Worm (Caenorhabditis elegans) whole organism, midembryonic: ENCODE measurements around the gene prmn-1.
A peak's percentile ranks its signal among the peaks of the same experiment; 100 is the strongest.

Source experiments
- T22C8.4 ChIP-seq: fragments of 200-800 bp; sonication (Bioruptor generic); IDR thresholded peaks from 2 replicates; pipeline ENCODE4 v1.3.6; 2022; ENCODE audit warnings: missing genetic modification characterization, missing compliant biosample characterization
- cog-1 ChIP-seq: sonication (generic microtip); optimal IDR thresholded peaks from 2 replicates; lab custom pipeline; 2016; ENCODE audit warnings: missing genetic modification characterization, missing compliant biosample characterization
- flt-1 ChIP-seq: fragments of 200-800 bp; sonication (Bioruptor generic); IDR thresholded peaks from 2 replicates; pipeline ENCODE4 v1.3.6; 2022; ENCODE audit warnings: missing genetic modification characterization, missing compliant biosample characterization
- klf-2 ChIP-seq: fragments of 200-800 bp; sonication (Bioruptor generic); conservative IDR thresholded peaks from 2 replicates; pipeline ENCODE4 v1.3.6; 2022; ENCODE audit warnings: missing genetic modification reagents, missing genetic modification characterization, missing compliant biosample characterization
- med-1 ChIP-seq: sonication (generic microtip); optimal IDR thresholded peaks from 2 replicates; lab custom pipeline; 2017; ENCODE audit warnings: missing genetic modification characterization, mild to moderate bottlenecking, missing compliant biosample characterization, antibody characterized with exemption, missing genetic modification reagents; ENCODE audit not compliant: insufficient read depth
- ref-1 ChIP-seq: fragments of 200-800 bp; sonication (Bioruptor generic); conservative IDR thresholded peaks from 2 replicates; pipeline ENCODE4 v1.3.6; 2022; ENCODE audit warnings: missing genetic modification reagents, missing genetic modification characterization, missing compliant biosample characterization
- tab-1 ChIP-seq: fragments of 200-800 bp; sonication (Bioruptor generic); IDR thresholded peaks from 2 replicates; pipeline ENCODE4 v1.3.6; 2022; ENCODE audit warnings: missing genetic modification characterization, missing compliant biosample characterization
- ztf-23 ChIP-seq: fragments of 200-800 bp; sonication (Bioruptor generic); IDR thresholded peaks from 2 replicates; pipeline ENCODE4 v1.3.6; 2022; ENCODE audit warnings: missing genetic modification reagents, missing genetic modification characterization, missing compliant biosample characterization
- ztf-29 ChIP-seq: fragments of 200-800 bp; sonication (Bioruptor generic); IDR thresholded peaks from 2 replicates; pipeline ENCODE4 v1.3.6; 2022; ENCODE audit warnings: missing genetic modification reagents, missing genetic modification characterization, missing compliant biosample characterization

The prmn-1 gene

ce11 chrX:11384534-11385441 is at the start of gene prmn-1, which contains the start of gene F08B12.11:
Gene prmn-1, plus strand, starts transcription at chrX:11385084.
Gene F08B12.11, plus strand, starts transcription at chrX:11385054.
- TF ChIP-seq ref-1 (GFP tag; lab: Robert Waterston, UW) (no peak), ztf-23 (GFP tag; lab: Robert Waterston, UW) (peak; percentile 50; the same call in 1 of the 2 replicates), ztf-29 (GFP tag; lab: Robert Waterston, UW) (peak; percentile 46; the same call in 1 of the 2 replicates)

ce11 chrX:11337095-11337494 is 47.8 kb upstream of the prmn-1 start:
- no peak for TF ChIP-seq T22C8.4
- no peak for TF ChIP-seq cog-1 (tag; lab: Kevin White, UChicago)
- TF ChIP-seq klf-2 (GFP tag; lab: Robert Waterston, UW): no peak
- no peak for TF ChIP-seq med-1 (GFP tag; lab: Kevin White, UChicago)
- no peak for TF ChIP-seq ztf-23 (GFP tag; lab: Robert Waterston, UW)
- no peak for TF ChIP-seq tab-1 (GFP tag; lab: Robert Waterston, UW)
- TF ChIP-seq ztf-29 (GFP tag; lab: Robert Waterston, UW): no peak
- TF ChIP-seq flt-1 (GFP tag; lab: Robert Waterston, UW): no peak
- no peak for TF ChIP-seq ref-1 (GFP tag; lab: Robert Waterston, UW)

ce11 chrX:11337783-11338182 is 47.1 kb upstream of the prmn-1 start, which contains the start of gene gcy-9:
Gene gcy-9, minus strand, starts transcription at chrX:11337883.
- TF ChIP-seq tab-1 (GFP tag; lab: Robert Waterston, UW): no peak
- TF ChIP-seq ztf-23 (GFP tag; lab: Robert Waterston, UW): no peak
- no peak for TF ChIP-seq flt-1 (GFP tag; lab: Robert Waterston, UW)
- no peak for TF ChIP-seq ztf-29 (GFP tag; lab: Robert Waterston, UW)
- no peak for TF ChIP-seq med-1 (GFP tag; lab: Kevin White, UChicago)
- TF ChIP-seq cog-1 (tag; lab: Kevin White, UChicago): no peak
- no peak for TF ChIP-seq T22C8.4
- TF ChIP-seq ref-1 (GFP tag; lab: Robert Waterston, UW): no peak
- no peak for TF ChIP-seq klf-2 (GFP tag; lab: Robert Waterston, UW)

ce11 chrX:11339375-11339924 is 45.4 kb upstream of the prmn-1 start, which contains the start of gene aco-1:
Gene aco-1, plus strand, starts transcription at chrX:11339874.
- TF ChIP-seq klf-2 (GFP tag; lab: Robert Waterston, UW): no peak
- TF ChIP-seq ztf-23 (GFP tag; lab: Robert Waterston, UW): no peak
- TF ChIP-seq ztf-29 (GFP tag; lab: Robert Waterston, UW): no peak
- TF ChIP-seq T22C8.4: no peak
- TF ChIP-seq med-1 (GFP tag; lab: Kevin White, UChicago): no peak

- TF ChIP-seq med-1 (GFP tag; lab: Kevin White, UChicago): no peak
Measured at ce11 chrX:11340478-11340877, 44.4 kb upstream of the prmn-1 start.

ce11 chrX:11344899-11345298 is 40.0 kb upstream of the prmn-1 start:
- no peak for TF ChIP-seq T22C8.4

ce11 chrX:11345471-11345870 is 39.4 kb upstream of the prmn-1 start:
- no peak for TF ChIP-seq ztf-29 (GFP tag; lab: Robert Waterston, UW)
- no peak for TF ChIP-seq ref-1 (GFP tag; lab: Robert Waterston, UW)

- no peak for TF ChIP-seq ztf-23 (GFP tag; lab: Robert Waterston, UW)
- no peak for TF ChIP-seq ref-1 (GFP tag; lab: Robert Waterston, UW)
- TF ChIP-seq klf-2 (GFP tag; lab: Robert Waterston, UW): no peak
- no peak for TF ChIP-seq med-1 (GFP tag; lab: Kevin White, UChicago)
- TF ChIP-seq cog-1 (tag; lab: Kevin White, UChicago): no peak
- no peak for TF ChIP-seq tab-1 (GFP tag; lab: Robert Waterston, UW)
- TF ChIP-seq flt-1 (GFP tag; lab: Robert Waterston, UW): no peak
- no peak for TF ChIP-seq ztf-29 (GFP tag; lab: Robert Waterston, UW)
- no peak for TF ChIP-seq T22C8.4
Measured at ce11 chrX:11346155-11346554, 38.7 kb upstream of the prmn-1 start, which contains the start of gene oct-2. Gene oct-2, plus strand, starts transcription at chrX:11346455.

- no peak for TF ChIP-seq med-1 (GFP tag; lab: Kevin White, UChicago)
- no peak for TF ChIP-seq ref-1 (GFP tag; lab: Robert Waterston, UW)
- no peak for TF ChIP-seq tab-1 (GFP tag; lab: Robert Waterston, UW)
- no peak for TF ChIP-seq klf-2 (GFP tag; lab: Robert Waterston, UW)
- no peak for TF ChIP-seq flt-1 (GFP tag; lab: Robert Waterston, UW)
- TF ChIP-seq cog-1 (tag; lab: Kevin White, UChicago): no peak
- TF ChIP-seq T22C8.4: no peak
- TF ChIP-seq ztf-23 (GFP tag; lab: Robert Waterston, UW): no peak
- TF ChIP-seq ztf-29 (GFP tag; lab: Robert Waterston, UW): no peak
Measured at ce11 chrX:11351288-11351687, 33.6 kb upstream of the prmn-1 start.

ce11 chrX:11351856-11352255 is 33.0 kb upstream of the prmn-1 start, which contains the start of gene pgp-3:
Gene pgp-3, plus strand, starts transcription at chrX:11352156.
- no peak for TF ChIP-seq klf-2 (GFP tag; lab: Robert Waterston, UW)
- TF ChIP-seq cog-1 (tag; lab: Kevin White, UChicago): no peak
- no peak for TF ChIP-seq ref-1 (GFP tag; lab: Robert Waterston, UW)
- TF ChIP-seq ztf-23 (GFP tag; lab: Robert Waterston, UW): no peak
- no peak for TF ChIP-seq med-1 (GFP tag; lab: Kevin White, UChicago)
- no peak for TF ChIP-seq ztf-29 (GFP tag; lab: Robert Waterston, UW)
- no peak for TF ChIP-seq tab-1 (GFP tag; lab: Robert Waterston, UW)
- no peak for TF ChIP-seq T22C8.4
